Worm (Caenorhabditis elegans): ENCODE measurements around the gene F28H6.7.
A peak's percentile ranks its signal among the peaks of the same experiment; 100 is the strongest.

The F28H6.7 gene

DNA sequence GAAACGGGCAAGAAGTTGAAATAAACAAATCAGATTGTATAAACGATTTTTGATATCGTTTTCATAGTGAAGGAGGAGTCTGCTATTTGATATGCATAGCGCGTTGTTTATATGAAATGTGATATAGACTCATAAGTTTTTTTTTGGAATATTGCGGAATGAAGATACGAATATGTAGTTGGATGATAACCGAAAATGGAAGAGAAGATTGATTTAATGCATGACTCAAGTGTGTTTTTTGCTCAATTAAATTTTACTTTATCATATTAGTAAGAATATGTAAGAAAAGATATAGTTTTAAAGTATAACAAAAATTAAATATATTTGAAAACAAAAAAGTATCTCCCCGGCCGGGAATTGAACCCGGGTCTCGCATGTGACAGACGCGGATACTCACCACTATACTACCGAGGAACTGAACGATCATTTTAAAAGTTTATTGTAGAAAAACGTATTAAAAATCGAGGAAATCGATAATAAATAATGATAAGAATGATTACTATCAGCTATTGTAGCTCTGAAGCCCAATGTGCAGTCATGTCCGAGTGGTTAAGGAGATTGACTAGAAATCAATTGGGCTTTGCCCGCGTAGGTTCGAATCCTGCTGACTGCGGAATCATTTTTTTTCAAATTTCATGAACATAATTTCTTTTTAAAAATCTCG is 45.9 kb downstream of the F28H6.7 start, which contains the start of gene lgc-25 (continued):
- TF ChIP-seq ztf-7 (tag; optimal IDR thresholded peaks at IDR 0.05): no peak
- TF ChIP-seq nhr-48 (tag; optimal IDR thresholded peaks at IDR 0.05): peak; percentile 66
- peak; percentile 52 for TF ChIP-seq nhr-77 (tag; optimal IDR thresholded peaks at IDR 0.05)
- TF ChIP-seq tra-1 (GFP tag; IDR thresholded peaks at IDR 0.05): peak; percentile 28; the same call in 1 of the 2 replicates
- no peak for TF ChIP-seq spr-3 (GFP tag; optimal IDR thresholded peaks at IDR 0.05)
- peak; percentile 73 for TF ChIP-seq egl-43 (GFP tag; IDR thresholded peaks at IDR 0.05)
- no peak for TF ChIP-seq ceh-82 (tag; optimal IDR thresholded peaks at IDR 0.05)
- TF ChIP-seq set-16 (GFP tag; IDR thresholded peaks at IDR 0.05): no peak
- TF ChIP-seq php-3 (GFP tag; IDR thresholded peaks at IDR 0.05): peak; percentile 55; the same call in 1 of the 2 replicates
- TF ChIP-seq ceh-28 (tag; optimal IDR thresholded peaks at IDR 0.05): no peak
- no peak for TF ChIP-seq ceh-62 (tag; optimal IDR thresholded peaks at IDR 0.05)
- TF ChIP-seq daf-8 (GFP tag; IDR thresholded peaks at IDR 0.05): no peak
- peak; percentile 55 for TF ChIP-seq hlh-11 (tag; optimal IDR thresholded peaks at IDR 0.05)
- TF ChIP-seq nhr-237 (tag; optimal IDR thresholded peaks at IDR 0.05): no peak
- peak; percentile 31; the same call in 1 of the 2 replicates for TF ChIP-seq mdt-29 (GFP tag; IDR thresholded peaks at IDR 0.05)
- peak; percentile 16; the same call in 1 of the 2 replicates for TF ChIP-seq D1046.2 (GFP tag; IDR thresholded peaks at IDR 0.05)
- no peak for TF ChIP-seq lsy-2 (tag; optimal IDR thresholded peaks at IDR 0.05)
- peak; percentile 18 for TF ChIP-seq zfp-2 (tag; optimal IDR thresholded peaks at IDR 0.05)
- TF ChIP-seq spr-1 (tag; optimal IDR thresholded peaks at IDR 0.05): no peak
- TF ChIP-seq R02D3.7 (tag; optimal IDR thresholded peaks at IDR 0.05): no peak
- TF ChIP-seq lin-29 (GFP tag; IDR thresholded peaks at IDR 0.05): no peak
- TF ChIP-seq daf-12 (tag; optimal IDR thresholded peaks at IDR 0.05): no peak
- no peak for TF ChIP-seq ceh-32 (tag; optimal IDR thresholded peaks at IDR 0.05; ENCODE audit: poor library complexity)
- TF ChIP-seq nhr-76 (tag; optimal IDR thresholded peaks at IDR 0.05): no peak
- TF ChIP-seq gei-8 (GFP tag; optimal IDR thresholded peaks at IDR 0.05): no peak
- TF ChIP-seq T20F7.1 (GFP tag; optimal IDR thresholded peaks at IDR 0.05): peak; percentile 53
- no peak for TF ChIP-seq cey-2 (tag; optimal IDR thresholded peaks at IDR 0.05; ENCODE audit: borderline replicate concordance, insufficient read depth)
- peak; percentile 28; the same call in 1 of the 2 replicates for TF ChIP-seq hmg-1.1 (GFP tag; IDR thresholded peaks at IDR 0.05)
- peak; percentile 50; the same call in 1 of the 2 replicates for TF ChIP-seq Y48G9A.11 (GFP tag; IDR thresholded peaks at IDR 0.05)
- TF ChIP-seq F49E8.2 (tag; optimal IDR thresholded peaks at IDR 0.05; ENCODE audit: borderline replicate concordance): no peak
- no peak for TF ChIP-seq unc-39 (tag; optimal IDR thresholded peaks at IDR 0.05)
- peak; percentile 12 for TF ChIP-seq lir-3 (tag; optimal IDR thresholded peaks at IDR 0.05)
- no peak for TF ChIP-seq tag-97 (GFP tag; IDR thresholded peaks at IDR 0.05)
- no peak for TF ChIP-seq unc-62 (GFP tag; optimal IDR thresholded peaks at IDR 0.05 in 1 of 2)
- no peak for TF ChIP-seq unc-62 (tag; optimal IDR thresholded peaks at IDR 0.05)
- TF ChIP-seq daf-16 (GFP tag; optimal IDR thresholded peaks at IDR 0.05): peak; percentile 47 to 81
- TF ChIP-seq daf-16 (tag; optimal IDR thresholded peaks at IDR 0.05): peak; percentile 82
- TF ChIP-seq egl-27 (tag; optimal IDR thresholded peaks at IDR 0.05): no peak
- no peak for TF ChIP-seq aha-1 (tag)
- TF ChIP-seq vab-7 (GFP tag; IDR thresholded peaks at IDR 0.05): peak; percentile 84
- TF ChIP-seq nhr-11 (tag; optimal IDR thresholded peaks at IDR 0.05): no peak
- TF ChIP-seq jun-1 (tag; optimal IDR thresholded peaks at IDR 0.05): no peak
- peak; percentile 59 for TF ChIP-seq duxl-1 (tag; optimal IDR thresholded peaks at IDR 0.05; ENCODE audit: poor library complexity)
- 0 out of 2 replicates have a peak, but pooled peaks have one; percentile 62 for TF ChIP-seq Y75B8A.6 (GFP tag; IDR thresholded peaks at IDR 0.05)
- TF ChIP-seq dve-1 (tag; optimal IDR thresholded peaks at IDR 0.05; ENCODE audit: insufficient read depth): peak; percentile 63
- TF ChIP-seq dmd-6 (GFP tag; IDR thresholded peaks at IDR 0.05): peak; percentile 67
- TF ChIP-seq dmd-8 (GFP tag; IDR thresholded peaks at IDR 0.05): 0 out of 2 replicates have a peak, but pooled peaks have one; percentile 47
- no peak for TF ChIP-seq mes-2 (tag; optimal IDR thresholded peaks at IDR 0.05; ENCODE audit: poor library complexity, severe bottlenecking)
- peak; percentile 81 for TF ChIP-seq lim-7 (GFP tag; IDR thresholded peaks at IDR 0.05)
- 0 out of 2 replicates have a peak, but pooled peaks have one; percentile 39 for TF ChIP-seq ZK337.2 (GFP tag; IDR thresholded peaks at IDR 0.05)
- TF ChIP-seq ama-1 (optimal IDR thresholded peaks at IDR 0.05): no peak
